Fruit fly (Drosophila melanogaster) whole organism, prepupa: ENCODE results near the gene Tsp74F.

Experiments used
- CG6854 ChIP-seq: fragments of 200-800 bp; sonication (Bioruptor generic); optimal IDR thresholded peaks from 2 replicates; lab custom pipeline; 2017; ENCODE audit warnings: missing biosample characterization, mild to moderate bottlenecking, missing genetic modification characterization
- Eip93F ChIP-seq: fragments of 200-800 bp; sonication (Bioruptor generic); optimal IDR thresholded peaks from 2 replicates; lab custom pipeline; 2016; ENCODE audit warnings: missing biosample characterization, mild to moderate bottlenecking, missing genetic modification characterization
- fkh ChIP-seq: fragments of 200-800 bp; sonication (Bioruptor generic); optimal IDR thresholded peaks from 3 replicates; lab custom pipeline; 2017; ENCODE audit warnings: missing biosample characterization, mild to moderate bottlenecking, missing genetic modification characterization, moderate library complexity
- salr ChIP-seq, 2 experiments: fragments of 200-800 bp; sonication (Bioruptor generic); optimal IDR thresholded peaks; 3 replicates each; lab custom pipeline; 2016 to 2018; ENCODE audit warnings: missing biosample characterization in 2 of 2, missing genetic modification characterization in 2 of 2, mild to moderate bottlenecking in 1 of 2

- TF ChIP-seq fkh (GFP tag; lab: Kevin White, UChicago), result no peak
- TF ChIP-seq CG6854 (GFP tag; lab: Kevin White, UChicago), result no peak
- no peak for TF ChIP-seq salr (GFP tag; optimal IDR thresholded peaks at IDR 0.05; lab: Kevin White, UChicago)
- TF ChIP-seq Eip93F (GFP tag; lab: Kevin White, UChicago), result no peak
Observed at dm6 chr3L:17931887-17932286, 36.2 kb upstream of the Tsp74F start.
